Fruit fly (Drosophila melanogaster): ENCODE results near the gene MFS3.

- TF ChIP-seq CG4496 (GFP tag; IDR thresholded peaks at IDR 0.05) (no peak), Snoo (tag; optimal IDR thresholded peaks at IDR 0.05) (no peak), CG14655 (GFP tag; optimal IDR thresholded peaks at IDR 0.05) (no peak), rn (GFP tag; IDR thresholded peaks at IDR 0.05) (no peak), EcR (GFP tag; optimal IDR thresholded peaks at IDR 0.05) (no peak), CG15710 (tag; optimal IDR thresholded peaks at IDR 0.05) (no peak), CG8159 (tag; optimal IDR thresholded peaks at IDR 0.05) (no peak), Ets98B (GFP tag; IDR thresholded peaks at IDR 0.05) (no peak), CG13204 (GFP tag; optimal IDR thresholded peaks at IDR 0.05) (no peak), CG34367 (tag; optimal IDR thresholded peaks at IDR 0.05) (no peak), CG12605 (GFP tag; IDR thresholded peaks at IDR 0.05) (no peak), CG17806 (tag; optimal IDR thresholded peaks at IDR 0.05) (no peak), CG32121 (GFP tag; IDR thresholded peaks at IDR 0.05) (no peak), CG8301 (tag; optimal IDR thresholded peaks at IDR 0.05) (no peak)
Measured at dm6 chr2L:1147656-1148055, 4.7 kb downstream of the MFS3 start.

Measured in whole organism, pupa.